Worm (Caenorhabditis elegans): ENCODE results near the gene clec-210.

The clec-210 gene

DNA sequence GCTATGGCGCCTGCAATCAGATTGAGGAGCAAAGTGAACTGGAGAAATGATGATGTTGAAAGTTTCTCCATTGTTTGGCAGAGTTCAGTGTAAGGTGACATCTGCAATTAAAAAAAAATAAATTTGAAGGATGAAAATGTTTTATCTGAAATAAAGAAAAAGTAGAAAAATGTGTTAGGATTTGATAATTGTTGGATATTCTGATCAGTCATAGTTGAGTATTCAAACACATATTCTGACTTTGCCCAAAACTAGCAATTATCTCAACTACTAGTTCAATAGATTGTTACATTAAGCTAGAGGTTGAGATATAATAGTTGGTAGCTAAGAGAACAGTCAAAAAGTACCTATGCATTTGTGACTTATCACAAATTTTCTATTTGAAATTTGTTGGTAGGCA is 26.3 kb downstream of the clec-210 start, which contains the start of gene srab-10:
Gene srab-10 (minus strand): TSS at position 101 of the 400 bp plus-strand sequence.
- TF ChIP-seq madf-6 (GFP tag; IDR thresholded peaks at IDR 0.05) (no peak), hmg-20 (GFP tag; IDR thresholded peaks at IDR 0.05) (no peak), pha-4 (tag; optimal IDR thresholded peaks at IDR 0.05) (no peak), ceh-40 (GFP tag; IDR thresholded peaks at IDR 0.05) (no peak), snpc-3.4 (tag; optimal IDR thresholded peaks at IDR 0.05) (no peak)

- TF ChIP-seq zfh-2 (GFP tag; conservative IDR thresholded peaks at IDR 0.05) (peak; percentile 87), die-1 (tag; optimal IDR thresholded peaks at IDR 0.05) (no peak), egrh-3 (GFP tag; IDR thresholded peaks at IDR 0.05) (peak; percentile 81; the same call in 1 of the 2 replicates), unc-130 (GFP tag; optimal IDR thresholded peaks at IDR 0.05) (no peak), F55B11.4 (tag; optimal IDR thresholded peaks at IDR 0.05; ENCODE audit: borderline replicate concordance, insufficient read depth) (no peak), nfya-2 (GFP tag; IDR thresholded peaks at IDR 0.05) (no peak)
These were observed 27.1 kb downstream of the clec-210 start for ce11 chrV:3145241-3145640.

DNA sequence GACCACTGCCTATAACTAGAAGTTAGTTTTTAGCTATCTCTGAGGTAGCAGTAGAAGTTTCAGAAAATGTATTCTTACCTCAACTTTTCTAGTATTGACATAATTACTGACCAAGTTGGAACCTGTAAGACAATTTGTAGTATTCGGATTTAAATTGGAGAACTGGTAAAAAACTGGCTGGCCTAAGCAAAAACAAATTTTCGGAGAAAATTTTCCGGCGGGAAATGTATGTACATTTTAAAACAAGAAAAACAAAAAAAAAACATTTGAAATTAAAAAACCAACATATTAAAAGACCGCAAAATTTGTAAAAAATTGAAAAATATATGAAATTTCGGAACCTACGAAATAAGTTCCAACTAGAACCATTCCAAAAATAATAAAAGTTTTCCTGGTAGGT is 28.8 kb downstream of the clec-210 start, which contains the start of gene srab-11:
Gene srab-11 (minus strand): TSS at position 101 of the 400 bp plus-strand sequence.
- TF ChIP-seq ceh-100 (GFP tag; IDR thresholded peaks at IDR 0.05) (no peak), hmg-1.2 (GFP tag; IDR thresholded peaks at IDR 0.05) (no peak), attf-3 (GFP tag; conservative IDR thresholded peaks at IDR 0.05) (no peak), nhr-80 (tag; optimal IDR thresholded peaks at IDR 0.05) (no peak), F39B2.1 (GFP tag; IDR thresholded peaks at IDR 0.05) (no peak), aptf-3 (GFP tag; IDR thresholded peaks at IDR 0.05) (no peak), unc-130 (GFP tag; optimal IDR thresholded peaks at IDR 0.05) (no peak), ekl-4 (GFP tag; IDR thresholded peaks at IDR 0.05) (no peak), F37B4.10 (GFP tag; IDR thresholded peaks at IDR 0.05) (no peak), F33H1.4 (GFP tag; IDR thresholded peaks at IDR 0.05) (no peak), dpl-1 (GFP tag; optimal IDR thresholded peaks at IDR 0.05) (no peak), mes-4 (tag; optimal IDR thresholded peaks at IDR 0.05) (no peak), D2030.7 (GFP tag; IDR thresholded peaks at IDR 0.05) (no peak)

ce11 chrV:3149910-3150428 is 31.8 kb downstream of the clec-210 start:
- TF ChIP-seq tbx-9 (tag; optimal IDR thresholded peaks at IDR 0.05; ENCODE audit: borderline replicate concordance) (no peak), hlh-26 (GFP tag; conservative IDR thresholded peaks at IDR 0.05) (no peak), ztf-28 (GFP tag; IDR thresholded peaks at IDR 0.05) (peak; percentile 40; the same call in 1 of the 2 replicates), nhr-27 (tag; optimal IDR thresholded peaks at IDR 0.05) (no peak), dpff-1 (tag; optimal IDR thresholded peaks at IDR 0.05) (no peak), snpc-1.3 (tag; optimal IDR thresholded peaks at IDR 0.05; ENCODE audit: insufficient read depth) (no peak), lin-26 (GFP tag; IDR thresholded peaks at IDR 0.05) (no peak), ceh-40 (GFP tag; IDR thresholded peaks at IDR 0.05) (no peak), aptf-3 (GFP tag; IDR thresholded peaks at IDR 0.05) (no peak), F23B12.7 (tag; optimal IDR thresholded peaks at IDR 0.05; ENCODE audit: insufficient read depth) (no peak), Y79H2A.3 (GFP tag; conservative IDR thresholded peaks at IDR 0.05) (no peak), fkh-3 (tag; optimal IDR thresholded peaks at IDR 0.05) (no peak), egrh-3 (GFP tag; IDR thresholded peaks at IDR 0.05) (peak; percentile 39; the same call in 1 of the 2 replicates), ztf-3 (GFP tag; optimal IDR thresholded peaks at IDR 0.05) (no peak), K12H6.12 (tag; optimal IDR thresholded peaks at IDR 0.05) (no peak), pbrm-1 (GFP tag; IDR thresholded peaks at IDR 0.05) (no peak), zfh-2 (GFP tag; conservative IDR thresholded peaks at IDR 0.05) (peak; percentile 89), ztf-22 (GFP tag; optimal IDR thresholded peaks at IDR 0.05) (no peak), Y53F4B.3 (GFP tag; IDR thresholded peaks at IDR 0.05) (no peak), mel-28 (tag; optimal IDR thresholded peaks at IDR 0.05; ENCODE audit: borderline replicate concordance) (no peak), snpc-4 (GFP tag; optimal IDR thresholded peaks at IDR 0.05) (no peak), snpc-4 (tag; optimal IDR thresholded peaks at IDR 0.05) (peak in 2 of 4 experiments; percentile 58 to 86), T26A5.8 (tag; optimal IDR thresholded peaks at IDR 0.05) (no peak), F33H1.4 (GFP tag; IDR thresholded peaks at IDR 0.05) (no peak), ztf-25 (GFP tag; IDR thresholded peaks at IDR 0.05) (no peak), F57C9.4 (tag; optimal IDR thresholded peaks at IDR 0.05) (no peak)

All from whole organism, young adult.